Fruit fly (Drosophila melanogaster) whole organism, pupa: ENCODE measurements around the gene CG16953.

ENCODE experiments used
- CG10348 ChIP-seq: fragments of 200-800 bp; sonication (Bioruptor generic); IDR thresholded peaks from 2 replicates; pipeline ENCODE4 v1.3.6; 2022; ENCODE audit warnings: missing biosample characterization, missing genetic modification characterization
- CG12605 ChIP-seq: fragments of 200-800 bp; sonication (Bioruptor generic); IDR thresholded peaks from 2 replicates; pipeline ENCODE4 v1.3.6; 2022; ENCODE audit warnings: missing biosample characterization, missing genetic modification characterization
- CG13204 ChIP-seq: fragments of 200-800 bp; sonication (Bioruptor generic); optimal IDR thresholded peaks from 2 replicates; lab custom pipeline; 2018; ENCODE audit warnings: missing biosample characterization, mild to moderate bottlenecking, missing genetic modification characterization, moderate library complexity
- CG14655 ChIP-seq: fragments of 200-800 bp; sonication (Bioruptor generic); optimal IDR thresholded peaks from 3 replicates; lab custom pipeline; 2017; ENCODE audit warnings: mild to moderate bottlenecking, missing biosample characterization, missing genetic modification reagents, missing genetic modification characterization
- CG15710 ChIP-seq: fragments of 200-800 bp; sonication (Bioruptor generic); optimal IDR thresholded peaks from 2 replicates; lab custom pipeline; 2018; ENCODE audit warnings: missing biosample characterization, mild to moderate bottlenecking, missing genetic modification characterization, moderate library complexity
- CG17806 ChIP-seq: fragments of 200-800 bp; sonication (Bioruptor generic); optimal IDR thresholded peaks from 2 replicates; lab custom pipeline; 2018; ENCODE audit warnings: missing biosample characterization, mild to moderate bottlenecking, missing genetic modification characterization, moderate library complexity
- CG32121 ChIP-seq: fragments of 200-800 bp; sonication (Bioruptor generic); IDR thresholded peaks from 2 replicates; pipeline ENCODE4 v1.3.6; 2022; ENCODE audit warnings: missing biosample characterization, missing genetic modification characterization
- CG34367 ChIP-seq: fragments of 200-800 bp; sonication (Bioruptor generic); optimal IDR thresholded peaks from 2 replicates; lab custom pipeline; 2018; ENCODE audit warnings: missing biosample characterization, mild to moderate bottlenecking, missing genetic modification characterization
- CG4496 ChIP-seq: fragments of 200-800 bp; sonication (Bioruptor generic); IDR thresholded peaks from 3 replicates; pipeline ENCODE4 v1.3.6; 2022; ENCODE audit warnings: missing biosample characterization, missing genetic modification characterization
- CG8159 ChIP-seq: fragments of 200-800 bp; sonication (Bioruptor generic); optimal IDR thresholded peaks from 3 replicates; lab custom pipeline; 2018; ENCODE audit warnings: missing biosample characterization, mild to moderate bottlenecking, missing genetic modification characterization, moderate library complexity
- CG8301 ChIP-seq: fragments of 200-800 bp; sonication (Bioruptor generic); optimal IDR thresholded peaks from 2 replicates; lab custom pipeline; 2018; ENCODE audit warnings: missing biosample characterization, mild to moderate bottlenecking, missing genetic modification characterization
- CG9948 ChIP-seq: fragments of 200-800 bp; sonication (Bioruptor generic); optimal IDR thresholded peaks from 2 replicates; lab custom pipeline; 2018; ENCODE audit warnings: missing biosample characterization, mild to moderate bottlenecking, missing genetic modification characterization, moderate library complexity
- D1 ChIP-seq: fragments of 200-800 bp; sonication (Bioruptor generic); optimal IDR thresholded peaks from 2 replicates; lab custom pipeline; 2018; ENCODE audit warnings: missing biosample characterization, mild to moderate bottlenecking, missing genetic modification characterization, moderate library complexity
- EcR ChIP-seq: fragments of 200-800 bp; sonication (Bioruptor generic); optimal IDR thresholded peaks from 3 replicates; lab custom pipeline; 2019; ENCODE audit warnings: missing biosample characterization, missing genetic modification characterization, mild to moderate bottlenecking, moderate library complexity, missing genetic modification reagents
- Ets98B ChIP-seq: fragments of 200-800 bp; sonication (Bioruptor generic); IDR thresholded peaks from 2 replicates; pipeline ENCODE4 v1.3.6; 2022; ENCODE audit warnings: missing biosample characterization, missing genetic modification characterization
- Pif1A ChIP-seq: fragments of 200-800 bp; sonication (Bioruptor generic); optimal IDR thresholded peaks from 3 replicates; lab custom pipeline; 2016; ENCODE audit warnings: missing biosample characterization, missing genetic modification characterization
- Pif1B ChIP-seq: fragments of 200-800 bp; sonication (Bioruptor generic); optimal IDR thresholded peaks from 3 replicates; lab custom pipeline; 2016; ENCODE audit warnings: missing biosample characterization, missing genetic modification characterization
- Snoo ChIP-seq: fragments of 200-800 bp; sonication (Bioruptor generic); optimal IDR thresholded peaks from 3 replicates; lab custom pipeline; 2017; ENCODE audit warnings: missing biosample characterization, mild to moderate bottlenecking, missing genetic modification characterization, inconsistent platforms
- fd96Ca ChIP-seq: fragments of 200-800 bp; sonication (Bioruptor generic); IDR thresholded peaks from 3 replicates; pipeline ENCODE4 v1.3.6; 2022; ENCODE audit warnings: missing biosample characterization, missing genetic modification characterization
- gl ChIP-seq: fragments of 200-800 bp; sonication (Bioruptor generic); optimal IDR thresholded peaks from 2 replicates; lab custom pipeline; 2018; ENCODE audit warnings: missing biosample characterization, mild to moderate bottlenecking, missing genetic modification characterization
- rn ChIP-seq: fragments of 200-800 bp; sonication (Bioruptor generic); IDR thresholded peaks from 2 replicates; pipeline ENCODE4 v1.3.6; 2022; ENCODE audit warnings: missing biosample characterization, missing genetic modification characterization

CG16953 gene

DNA sequence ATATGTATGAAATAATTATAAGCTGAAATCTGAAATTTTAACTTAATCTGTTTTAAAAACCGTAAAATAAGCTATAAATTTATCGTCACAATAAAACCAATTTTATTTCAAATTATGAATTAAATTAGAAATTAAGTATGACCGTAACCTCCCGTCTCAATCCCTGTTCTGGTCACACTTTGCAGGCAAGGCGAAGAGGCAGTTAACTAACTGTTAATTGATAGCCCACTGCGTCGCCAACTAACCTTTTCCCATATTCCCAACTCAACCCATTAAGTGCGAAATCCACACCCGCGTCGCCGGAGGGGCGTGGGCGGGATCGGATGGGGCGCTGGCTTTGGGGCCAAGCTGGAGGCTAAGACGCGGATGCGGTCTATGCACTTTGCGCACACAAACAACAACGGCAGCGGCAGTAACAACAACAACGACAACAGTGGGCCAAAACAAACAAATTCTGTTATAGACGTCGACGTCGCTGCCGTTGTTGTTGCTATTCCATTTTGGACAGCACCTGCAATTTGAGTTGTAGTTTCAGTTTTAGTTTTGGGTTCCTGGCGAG is 24.9 kb downstream of the CG16953 start, which contains the start of gene CG5191:
TSS of gene CG5191 (plus strand) at position 198 of the 559 bp plus-strand sequence.
- TF ChIP-seq CG34367 (no peak), CG4496 (GFP tag; lab: Robert Waterston, UW) (no peak), rn (GFP tag; lab: Robert Waterston, UW) (no peak), CG12605 (GFP tag; lab: Robert Waterston, UW) (no peak), CG17806 (tag; lab: Kevin White, UChicago) (no peak), CG8301 (tag; lab: Kevin White, UChicago) (no peak), Pif1B (GFP tag; lab: Kevin White, UChicago) (no peak), gl (tag; lab: Kevin White, UChicago) (no peak), CG32121 (GFP tag; lab: Robert Waterston, UW) (no peak), CG10348 (GFP tag; lab: Robert Waterston, UW) (no peak), D1 (tag; lab: Kevin White, UChicago) (no peak), EcR (GFP tag; lab: Kevin White, UChicago) (peak; percentile 33), Pif1A (GFP tag; lab: Kevin White, UChicago) (no peak), CG13204 (GFP tag; lab: Kevin White, UChicago) (no peak), CG9948 (tag; lab: Kevin White, UChicago) (no peak), Snoo (tag; lab: Kevin White, UChicago) (no peak), Ets98B (GFP tag; lab: Robert Waterston, UW) (peak; percentile 32; the same call in 1 of the 2 replicates), CG14655 (GFP tag; lab: Kevin White, UChicago) (peak; percentile 11), fd96Ca (GFP tag; lab: Robert Waterston, UW) (no peak), CG8159 (tag; lab: Kevin White, UChicago) (no peak), CG15710 (tag; lab: Kevin White, UChicago) (no peak)

DNA sequence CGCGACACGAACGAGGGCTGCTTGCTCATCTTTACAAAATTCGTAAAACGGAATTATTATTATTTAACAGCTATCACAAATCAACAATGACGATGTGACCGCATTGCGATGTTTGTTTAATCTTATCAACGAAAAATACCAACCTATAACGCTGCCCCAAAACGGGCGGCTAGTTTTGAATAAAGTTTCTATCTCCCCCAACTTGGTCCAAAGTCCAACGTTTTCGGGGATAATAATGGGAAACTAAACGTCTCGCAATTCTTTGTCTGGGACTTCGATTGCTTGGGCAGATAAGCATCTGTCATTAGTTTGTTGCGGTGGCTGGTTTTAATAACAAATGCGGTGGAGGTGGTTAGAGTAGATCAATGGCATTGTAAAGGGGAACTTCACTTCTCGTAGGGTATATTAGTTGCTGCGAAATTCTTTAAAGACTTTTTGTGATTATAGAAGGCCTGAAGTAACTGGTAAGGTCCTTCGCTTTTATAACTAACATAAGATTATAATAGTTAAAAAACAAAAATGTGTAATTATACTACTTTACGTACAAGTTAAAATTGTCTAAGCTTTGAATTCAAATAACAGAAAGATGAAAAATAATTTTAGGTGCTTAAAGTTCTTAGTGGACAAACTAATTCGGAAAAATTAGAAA is 25.5 kb downstream of the CG16953 start, which contains the start of gene CG15922:
TSS of gene CG15922 (minus strand) at position 262 of the 649 bp plus-strand sequence.
- TF ChIP-seq Pif1A (GFP tag; lab: Kevin White, UChicago) (no peak), CG8301 (tag; lab: Kevin White, UChicago) (peak; percentile 3), CG4496 (GFP tag; lab: Robert Waterston, UW) (no peak), CG34367 (no peak), D1 (tag; lab: Kevin White, UChicago) (no peak), CG32121 (GFP tag; lab: Robert Waterston, UW) (peak; percentile 19; the same call in 1 of the 2 replicates), EcR (GFP tag; lab: Kevin White, UChicago) (no peak), CG9948 (tag; lab: Kevin White, UChicago) (no peak), CG13204 (GFP tag; lab: Kevin White, UChicago) (no peak), Pif1B (GFP tag; lab: Kevin White, UChicago) (peak; percentile 6), Snoo (tag; lab: Kevin White, UChicago) (peak; percentile 7), rn (GFP tag; lab: Robert Waterston, UW) (no peak), CG15710 (tag; lab: Kevin White, UChicago) (no peak), CG12605 (GFP tag; lab: Robert Waterston, UW) (no peak), CG17806 (tag; lab: Kevin White, UChicago) (peak; percentile 1), CG10348 (GFP tag; lab: Robert Waterston, UW) (no peak), gl (tag; lab: Kevin White, UChicago) (peak; percentile 46), fd96Ca (GFP tag; lab: Robert Waterston, UW) (peak; percentile 52; the same call in 2 of the 3 replicates), CG8159 (tag; lab: Kevin White, UChicago) (peak; percentile 3), CG14655 (GFP tag; lab: Kevin White, UChicago) (peak; percentile 46), Ets98B (GFP tag; lab: Robert Waterston, UW) (no peak)

DNA sequence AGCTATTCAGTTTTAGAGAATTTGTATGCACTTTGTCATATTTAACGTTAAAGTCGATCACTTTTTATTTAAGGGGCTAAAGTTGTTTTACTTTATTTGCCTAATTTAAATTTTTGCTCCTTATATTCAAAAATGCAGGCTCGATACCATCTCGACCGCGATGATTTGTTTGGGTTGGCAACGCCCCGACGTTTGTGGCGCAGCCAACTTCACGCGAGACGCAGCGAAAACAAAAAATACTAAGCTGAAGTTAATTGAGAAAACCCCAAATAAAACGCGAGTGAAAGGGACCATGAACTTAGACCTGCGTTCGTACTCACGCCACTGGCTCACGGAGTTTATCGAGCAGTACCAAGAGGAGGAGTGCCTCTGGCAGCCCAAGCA is 27.5 kb downstream of the CG16953 start:
- no peak for TF ChIP-seq CG15710 (tag; lab: Kevin White, UChicago)
- no peak for TF ChIP-seq Pif1B (GFP tag; lab: Kevin White, UChicago)
- no peak for TF ChIP-seq gl (tag; lab: Kevin White, UChicago)
- no peak for TF ChIP-seq CG13204 (GFP tag; lab: Kevin White, UChicago)
- TF ChIP-seq D1 (tag; lab: Kevin White, UChicago) = no peak
- no peak for TF ChIP-seq rn (GFP tag; lab: Robert Waterston, UW)
- TF ChIP-seq CG14655 (GFP tag; lab: Kevin White, UChicago) = no peak
- TF ChIP-seq Snoo (tag; lab: Kevin White, UChicago) = no peak
- no peak for TF ChIP-seq CG34367
- no peak for TF ChIP-seq CG9948 (tag; lab: Kevin White, UChicago)
- TF ChIP-seq CG32121 (GFP tag; lab: Robert Waterston, UW) = no peak
- TF ChIP-seq CG10348 (GFP tag; lab: Robert Waterston, UW) = no peak
- TF ChIP-seq EcR (GFP tag; lab: Kevin White, UChicago) = no peak
- TF ChIP-seq CG8301 (tag; lab: Kevin White, UChicago) = no peak
- no peak for TF ChIP-seq fd96Ca (GFP tag; lab: Robert Waterston, UW)
- no peak for TF ChIP-seq CG12605 (GFP tag; lab: Robert Waterston, UW)
- TF ChIP-seq CG17806 (tag; lab: Kevin White, UChicago) = no peak
- TF ChIP-seq CG4496 (GFP tag; lab: Robert Waterston, UW) = no peak
- no peak for TF ChIP-seq Pif1A (GFP tag; lab: Kevin White, UChicago)
- no peak for TF ChIP-seq Ets98B (GFP tag; lab: Robert Waterston, UW)

DNA sequence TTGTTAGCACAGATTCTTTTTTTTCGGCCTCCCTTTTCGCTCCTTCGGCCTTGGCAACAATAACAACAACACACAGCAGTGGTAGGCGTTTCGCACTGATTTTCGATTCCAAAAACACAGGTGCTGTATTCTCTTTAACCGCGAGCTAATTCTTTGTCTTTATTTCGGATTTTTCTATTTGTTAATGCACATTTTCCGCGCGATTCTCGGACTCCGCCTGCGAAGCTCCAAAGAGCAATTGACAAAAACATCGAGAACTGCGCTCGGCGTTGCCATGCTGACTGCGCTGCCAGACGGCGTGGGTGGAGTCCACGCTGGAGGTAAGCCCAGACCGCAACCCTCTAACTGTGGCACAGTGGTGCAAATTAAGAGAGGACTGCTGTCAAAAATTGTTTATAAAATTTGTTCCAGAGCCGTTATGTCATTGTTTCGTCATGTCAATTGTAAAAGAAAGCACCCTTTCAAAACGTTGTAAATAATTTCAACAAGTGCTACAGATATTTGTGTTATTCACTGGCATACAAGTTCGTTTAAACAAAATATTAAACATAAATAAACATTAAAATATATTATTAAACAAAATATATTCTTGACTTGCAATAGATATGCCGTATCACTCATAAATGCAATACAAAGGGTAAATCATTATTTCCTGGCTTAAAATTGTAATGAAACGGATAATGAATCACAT is 28.1 kb downstream of the CG16953 start, which contains the start of the genes DPCoAC and CG5180:
TSS of gene DPCoAC (minus strand) at position 253 of the 691 bp plus-strand sequence.
TSS of gene CG5180 (plus strand) at position 516 of the 691 bp plus-strand sequence.
- TF ChIP-seq CG32121 (GFP tag; lab: Robert Waterston, UW) = peak; percentile 67
- peak; percentile 33; the same call in 1 of the 2 replicates for TF ChIP-seq rn (GFP tag; lab: Robert Waterston, UW)
- TF ChIP-seq CG13204 (GFP tag; lab: Kevin White, UChicago) = no peak
- peak; percentile 48 for TF ChIP-seq CG8301 (tag; lab: Kevin White, UChicago)
- no peak for TF ChIP-seq CG10348 (GFP tag; lab: Robert Waterston, UW)
- peak; percentile 52 for TF ChIP-seq CG15710 (tag; lab: Kevin White, UChicago)
- TF ChIP-seq gl (tag; lab: Kevin White, UChicago) = peak; percentile 14
- peak; percentile 63 for TF ChIP-seq CG14655 (GFP tag; lab: Kevin White, UChicago)
- peak; percentile 47; the same call in 1 of the 2 replicates for TF ChIP-seq CG12605 (GFP tag; lab: Robert Waterston, UW)
- TF ChIP-seq CG4496 (GFP tag; lab: Robert Waterston, UW) = peak; percentile 84
- TF ChIP-seq EcR (GFP tag; lab: Kevin White, UChicago) = peak; percentile 18
- TF ChIP-seq Pif1A (GFP tag; lab: Kevin White, UChicago) = no peak
- TF ChIP-seq fd96Ca (GFP tag; lab: Robert Waterston, UW) = peak; percentile 71
- TF ChIP-seq CG9948 (tag; lab: Kevin White, UChicago) = no peak
- TF ChIP-seq CG34367 = peak; percentile 10
- peak; percentile 41 for TF ChIP-seq Ets98B (GFP tag; lab: Robert Waterston, UW)
- TF ChIP-seq CG8159 (tag; lab: Kevin White, UChicago) = peak; percentile 47
- TF ChIP-seq Snoo (tag; lab: Kevin White, UChicago) = peak; percentile 53
- peak; percentile 31 for TF ChIP-seq Pif1B (GFP tag; lab: Kevin White, UChicago)
- TF ChIP-seq D1 (tag; lab: Kevin White, UChicago) = no peak
- TF ChIP-seq CG17806 (tag; lab: Kevin White, UChicago) = peak; percentile 19
